Worm (Caenorhabditis elegans) whole organism, L4 larva: Measurements from ENCODE around the gene T16G12.1.

Experiments
- F26F4.8 ChIP-seq: fragments of 200-800 bp; sonication (Bioruptor generic); conservative IDR thresholded peaks from 2 replicates; pipeline ENCODE4 v1.3.6; 2022; ENCODE audit warnings: missing genetic modification characterization, missing compliant biosample characterization
- F44E2.7 ChIP-seq: fragments of 200-800 bp; sonication (Bioruptor generic); IDR thresholded peaks from 2 replicates; pipeline ENCODE4 v2.1.2; 2022; ENCODE audit warnings: missing genetic modification characterization, missing compliant biosample characterization
- Y105C5A.15 ChIP-seq: fragments of 200-800 bp; sonication (Bioruptor generic); IDR thresholded peaks from 2 replicates; pipeline ENCODE4 v1.3.6; 2022; ENCODE audit warnings: missing genetic modification characterization, missing compliant biosample characterization
- Y5F2A.4 ChIP-seq: fragments of 200-800 bp; sonication (Bioruptor generic); optimal IDR thresholded peaks from 2 replicates; lab custom pipeline; 2018; ENCODE audit warnings: mild to moderate bottlenecking, missing genetic modification characterization, missing compliant biosample characterization
- ZK337.2 ChIP-seq: fragments of 200-800 bp; sonication (Bioruptor generic); IDR thresholded peaks from 2 replicates; pipeline ENCODE4 v1.3.6; 2022; ENCODE audit warnings: missing genetic modification reagents, missing genetic modification characterization, missing compliant biosample characterization
- aha-1 ChIP-seq: fragments of 150-350 bp; peaks from one replicate; lab custom pipeline; 2014; ENCODE audit warnings: missing biosample characterization, missing genetic modification characterization
- aly-2 ChIP-seq: sonication (generic microtip); optimal IDR thresholded peaks from 2 replicates; lab custom pipeline; 2018; ENCODE audit warnings: missing biosample characterization, missing genetic modification characterization
- ama-1 ChIP-seq: fragments of 150-350 bp; optimal IDR thresholded peaks from 2 replicates; lab custom pipeline; 2014; ENCODE audit warnings: inconsistent platforms, mixed read lengths
- ctbp-1 ChIP-seq: fragments of 200-800 bp; sonication (Bioruptor generic); IDR thresholded peaks from 2 replicates; pipeline ENCODE4 v1.3.6; 2022; ENCODE audit warnings: missing genetic modification reagents, missing genetic modification characterization, missing compliant biosample characterization
- daf-16 ChIP-seq, 3 experiments: sonication (generic microtip); optimal IDR thresholded peaks; 2 replicates each; lab custom pipeline; 2016 to 2017; ENCODE audit warnings: missing genetic modification characterization in 3 of 3, missing genetic modification reagents in 3 of 3, mild to moderate bottlenecking in 2 of 3, missing compliant biosample characterization in 2 of 3, missing biosample characterization in 1 of 3, moderate library complexity in 1 of 3
- dmd-8 ChIP-seq: fragments of 200-800 bp; sonication (Bioruptor generic); IDR thresholded peaks from 2 replicates; pipeline ENCODE4 v1.3.6; 2022; ENCODE audit warnings: missing genetic modification characterization, missing compliant biosample characterization
- dpl-1 ChIP-seq: fragments of 150-350 bp; optimal IDR thresholded peaks from 2 replicates; lab custom pipeline; 2014; ENCODE audit warnings: missing biosample characterization, missing genetic modification reagents, missing genetic modification characterization
- duxl-1 ChIP-seq: sonication (generic microtip); optimal IDR thresholded peaks from 2 replicates; lab custom pipeline; 2016; ENCODE audit warnings: mild to moderate bottlenecking, missing genetic modification characterization, moderate library complexity, missing compliant biosample characterization; ENCODE audit not compliant: poor library complexity
- fkh-10 ChIP-seq: fragments of 150-350 bp; optimal IDR thresholded peaks from 2 replicates; lab custom pipeline; 2014; ENCODE audit warnings: missing biosample characterization, missing genetic modification reagents, missing genetic modification characterization
- fos-1 ChIP-seq: fragments of 150-350 bp; optimal IDR thresholded peaks from 2 replicates; lab custom pipeline; 2014; ENCODE audit warnings: missing biosample characterization, missing genetic modification characterization
- gei-8 ChIP-seq: fragments of 200-800 bp; sonication (Bioruptor generic); optimal IDR thresholded peaks from 2 replicates; lab custom pipeline; 2018; ENCODE audit warnings: mild to moderate bottlenecking, missing genetic modification characterization, missing compliant biosample characterization
- lin-1 ChIP-seq: fragments of 200-800 bp; sonication (Bioruptor generic); IDR thresholded peaks from 2 replicates; pipeline ENCODE4 v1.3.6; 2022; ENCODE audit warnings: missing genetic modification reagents, missing genetic modification characterization, missing compliant biosample characterization
- lir-3 ChIP-seq: sonication (generic microtip); optimal IDR thresholded peaks from 2 replicates; lab custom pipeline; 2016; ENCODE audit warnings: mild to moderate bottlenecking, missing genetic modification characterization, missing compliant biosample characterization
- mep-1 ChIP-seq: fragments of 150-350 bp; sonication (generic microtip); optimal IDR thresholded peaks from 3 replicates; lab custom pipeline; 2014; ENCODE audit warnings: missing biosample characterization, missing genetic modification characterization
- nhr-11 ChIP-seq: fragments of 150-350 bp; optimal IDR thresholded peaks from 2 replicates; lab custom pipeline; 2014; ENCODE audit warnings: missing biosample characterization, missing genetic modification characterization
- nhr-111 ChIP-seq: fragments of 200-800 bp; sonication (Bioruptor generic); optimal IDR thresholded peaks from 2 replicates; lab custom pipeline; 2018; ENCODE audit warnings: mild to moderate bottlenecking, missing genetic modification characterization, missing compliant biosample characterization
- nhr-237 ChIP-seq: sonication (generic microtip); optimal IDR thresholded peaks from 2 replicates; lab custom pipeline; 2017; ENCODE audit warnings: missing biosample characterization, missing genetic modification characterization
- nhr-25 ChIP-seq: sonication (generic microtip); optimal IDR thresholded peaks from 2 replicates; lab custom pipeline; 2017; ENCODE audit warnings: missing genetic modification characterization, mild to moderate bottlenecking, missing compliant biosample characterization, antibody characterized with exemption, moderate library complexity, borderline replicate concordance; ENCODE audit not compliant: insufficient read depth
- nhr-28 ChIP-seq: fragments of 150-350 bp; optimal IDR thresholded peaks from 2 replicates; lab custom pipeline; 2014; ENCODE audit warnings: missing biosample characterization, missing genetic modification characterization
- nhr-41 ChIP-seq: fragments of 200-800 bp; sonication (Bioruptor generic); IDR thresholded peaks from 2 replicates; pipeline ENCODE4 v1.3.6; 2022; ENCODE audit warnings: missing genetic modification reagents, missing genetic modification characterization, missing compliant biosample characterization
- nhr-6 ChIP-seq: fragments of 150-350 bp; optimal IDR thresholded peaks from 2 replicates; lab custom pipeline; 2014; ENCODE audit warnings: missing biosample characterization, missing genetic modification characterization
- nhr-76 ChIP-seq: fragments of 150-350 bp; optimal IDR thresholded peaks from 2 replicates; lab custom pipeline; 2014; ENCODE audit warnings: missing biosample characterization, missing genetic modification characterization
- nhr-77 ChIP-seq: fragments of 150-350 bp; optimal IDR thresholded peaks from 2 replicates; lab custom pipeline; 2014; ENCODE audit warnings: missing biosample characterization, missing genetic modification characterization
- pqm-1 ChIP-seq: sonication (generic microtip); optimal IDR thresholded peaks from 2 replicates; lab custom pipeline; 2017; ENCODE audit warnings: missing biosample characterization, missing genetic modification characterization
- sdz-12 ChIP-seq: fragments of 200-800 bp; sonication (Bioruptor generic); optimal IDR thresholded peaks from 2 replicates; lab custom pipeline; 2018; ENCODE audit warnings: mild to moderate bottlenecking, missing genetic modification characterization, missing compliant biosample characterization
- spr-1 ChIP-seq: sonication (generic microtip); optimal IDR thresholded peaks from 2 replicates; lab custom pipeline; 2016; ENCODE audit warnings: mild to moderate bottlenecking, missing genetic modification characterization, missing compliant biosample characterization
- tag-97 ChIP-seq: fragments of 200-800 bp; sonication (Bioruptor generic); IDR thresholded peaks from 2 replicates; pipeline ENCODE4 v1.3.6; 2022; ENCODE audit warnings: missing genetic modification characterization, missing compliant biosample characterization
- tra-1 ChIP-seq: fragments of 200-800 bp; sonication (Bioruptor generic); IDR thresholded peaks from 2 replicates; pipeline ENCODE4 v1.3.6; 2022; ENCODE audit warnings: missing genetic modification reagents, missing genetic modification characterization, missing compliant biosample characterization
- unc-39 ChIP-seq: sonication (generic microtip); optimal IDR thresholded peaks from 2 replicates; lab custom pipeline; 2017; ENCODE audit warnings: missing biosample characterization, missing genetic modification characterization
- unc-62 ChIP-seq, 3 experiments: fragments of 150-350 bp in 1 of 3; sonication (generic microtip); optimal IDR thresholded peaks in 2 of 3; peaks in 1 of 3; 1 replicate in 1 of 3; 2 replicates in 2 of 3; lab custom pipeline; 2014 to 2017; ENCODE audit warnings: missing biosample characterization in 3 of 3, missing genetic modification characterization in 3 of 3, missing genetic modification reagents in 3 of 3, missing genotype in 1 of 3
- zag-1 ChIP-seq: fragments of 150-350 bp; optimal IDR thresholded peaks from 2 replicates; lab custom pipeline; 2014; ENCODE audit warnings: missing biosample characterization, missing genetic modification characterization
- zfp-2 ChIP-seq: sonication (generic microtip); optimal IDR thresholded peaks from 2 replicates; lab custom pipeline; 2016; ENCODE audit warnings: mild to moderate bottlenecking, missing genetic modification characterization, missing compliant biosample characterization
- zip-11 ChIP-seq: fragments of 200-800 bp; sonication (Bioruptor generic); IDR thresholded peaks from 2 replicates; pipeline ENCODE4 v1.3.6; 2022; ENCODE audit warnings: missing genetic modification characterization, missing compliant biosample characterization
- ztf-11 ChIP-seq: fragments of 150-350 bp; optimal IDR thresholded peaks from 2 replicates; lab custom pipeline; 2014; ENCODE audit warnings: missing biosample characterization, missing genetic modification characterization
- ztf-7 ChIP-seq: fragments of 150-350 bp; optimal IDR thresholded peaks from 2 replicates; lab custom pipeline; 2014; ENCODE audit warnings: missing biosample characterization, missing genetic modification characterization

Gene T16G12.1

DNA sequence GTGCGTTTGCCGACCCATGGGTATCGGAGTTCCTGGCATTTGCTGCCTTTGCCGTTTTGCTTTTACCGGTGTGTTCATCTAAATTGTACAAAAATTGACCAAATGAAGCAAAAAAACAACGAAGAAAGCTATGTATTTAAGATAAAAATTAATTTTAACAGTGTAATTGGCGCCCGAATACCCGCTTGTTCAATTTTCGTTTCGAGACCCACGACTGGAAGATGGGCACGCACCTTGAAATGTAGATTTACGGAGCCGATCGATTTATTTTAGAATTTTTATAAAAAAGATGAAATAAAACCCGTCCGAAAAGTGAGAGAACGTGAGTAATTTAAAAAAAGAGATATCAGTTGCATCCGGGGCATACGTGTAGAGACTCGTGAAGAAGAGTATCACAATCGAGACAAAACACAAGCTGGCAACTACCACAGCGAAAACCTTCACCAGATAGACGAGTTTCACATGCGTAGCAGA lies 38.9 kb upstream of the T16G12.1 start, which contains the start of gene hal-2 (continued):
- no peak for TF ChIP-seq ZK337.2 (GFP tag; lab: Robert Waterston, UW)
- no peak for TF ChIP-seq gei-8 (GFP tag; lab: Kevin White, UChicago)
- no peak for TF ChIP-seq ctbp-1 (GFP tag; lab: Robert Waterston, UW)

DNA sequence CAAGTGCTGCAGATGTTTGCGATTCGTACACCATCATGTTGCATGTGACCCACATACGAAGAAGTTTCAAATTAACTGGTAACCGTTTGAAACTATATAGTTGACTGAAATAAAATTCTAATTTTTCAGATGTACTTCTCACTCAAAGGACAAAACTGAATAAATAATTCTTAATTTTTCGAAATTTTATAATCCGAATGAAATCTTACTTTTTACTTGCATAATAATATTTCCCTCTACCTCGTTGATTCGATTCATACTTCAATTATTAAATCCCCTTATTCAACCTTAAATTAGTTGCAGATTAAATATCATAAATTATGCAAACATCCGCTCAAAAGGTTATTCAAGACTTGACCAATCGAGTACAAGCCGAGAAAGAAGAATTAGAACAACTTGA lies 36.3 kb upstream of the T16G12.1 start, which contains the start of gene T16H12.2:
Gene T16H12.2 (plus strand): TSS at position 301 of the 400 bp plus-strand sequence.
- TF ChIP-seq spr-1 (tag; lab: Kevin White, UChicago): no peak
- no peak for TF ChIP-seq unc-62 (GFP tag; optimal IDR thresholded peaks at IDR 0.05 in 1 of 2; lab: Kevin White, UChicago)
- TF ChIP-seq unc-62 (tag; optimal IDR thresholded peaks at IDR 0.05; lab: Kevin White, UChicago): no peak
- TF ChIP-seq fkh-10: no peak
- TF ChIP-seq zfp-2 (tag; lab: Kevin White, UChicago): no peak
- TF ChIP-seq nhr-25: no peak
- no peak for TF ChIP-seq nhr-76 (tag; lab: Kevin White, UChicago)
- no peak for TF ChIP-seq ama-1
- TF ChIP-seq mep-1 (tag; lab: Kevin White, UChicago): no peak
- no peak for TF ChIP-seq tra-1
- no peak for TF ChIP-seq pqm-1 (tag; lab: Kevin White, UChicago)
- no peak for TF ChIP-seq dpl-1 (GFP tag; lab: Kevin White, UChicago)
- no peak for TF ChIP-seq lin-1 (GFP tag; lab: Robert Waterston, UW)
- TF ChIP-seq unc-39 (tag; lab: Kevin White, UChicago): no peak
- TF ChIP-seq nhr-11 (tag; lab: Kevin White, UChicago): no peak
- TF ChIP-seq nhr-237 (tag; lab: Kevin White, UChicago): no peak
- no peak for TF ChIP-seq ztf-11 (tag; lab: Kevin White, UChicago)
- no peak for TF ChIP-seq daf-16 (GFP tag; optimal IDR thresholded peaks at IDR 0.05; lab: Kevin White, UChicago)
- no peak for TF ChIP-seq daf-16 (tag; optimal IDR thresholded peaks at IDR 0.05; lab: Kevin White, UChicago)

DNA sequence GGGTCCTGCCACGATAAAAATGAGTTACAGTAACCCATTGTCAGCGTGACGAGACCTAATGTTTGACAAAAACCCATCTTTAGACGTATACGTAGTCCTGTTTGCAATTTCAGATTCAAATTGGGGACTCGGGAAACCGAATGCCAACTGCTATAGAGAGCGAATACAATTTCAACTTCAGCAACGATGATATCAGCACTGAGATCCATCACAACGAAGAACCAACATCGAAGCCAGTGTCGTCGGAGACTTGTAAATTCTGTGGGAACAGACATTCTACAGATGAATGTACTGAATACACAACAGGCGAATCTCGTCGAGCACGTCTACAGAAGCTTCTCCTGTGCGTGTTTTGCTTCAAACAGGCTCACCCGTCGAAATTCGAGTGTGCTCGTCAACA lies 35.9 kb upstream of the T16G12.1 start:
- TF ChIP-seq fos-1 (no peak), aha-1 (tag; lab: Kevin White, UChicago) (peak; percentile 91), duxl-1 (tag; lab: Kevin White, UChicago) (no peak), F44E2.7 (no peak), nhr-77 (tag; lab: Kevin White, UChicago) (no peak), ztf-7 (tag; lab: Kevin White, UChicago) (no peak), unc-62 (GFP tag; optimal IDR thresholded peaks at IDR 0.05 in 1 of 2; lab: Kevin White, UChicago) (peak in 1 of 2 experiments; percentile 22), unc-62 (tag; optimal IDR thresholded peaks at IDR 0.05; lab: Kevin White, UChicago) (no peak), ama-1 (no peak), nhr-28 (tag; lab: Kevin White, UChicago) (no peak)

DNA sequence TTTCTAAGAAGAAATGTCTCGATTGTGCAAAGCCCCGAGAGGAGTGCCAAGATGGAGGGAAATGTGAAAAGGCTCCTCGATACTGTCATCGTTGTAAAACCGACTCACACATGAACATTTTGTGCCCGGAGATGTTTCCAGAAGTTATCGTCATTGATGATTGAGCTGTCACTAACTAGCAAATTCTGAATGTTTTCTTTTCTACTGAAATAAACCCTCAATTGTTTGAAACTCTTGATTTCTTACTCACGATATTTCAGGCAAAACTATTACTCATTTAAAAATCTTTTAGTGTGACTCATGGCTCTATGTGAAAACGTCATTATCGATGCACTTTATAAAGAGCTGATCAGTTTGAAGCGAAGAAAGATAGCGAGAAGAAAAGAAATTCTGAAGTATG lies 35.4 kb upstream of the T16G12.1 start, which contains the start of gene T16H12.13:
Gene T16H12.13 (plus strand): TSS at position 301 of the 400 bp plus-strand sequence.
- TF ChIP-seq Y5F2A.4 (GFP tag; lab: Kevin White, UChicago): no peak
- TF ChIP-seq lir-3: no peak
- TF ChIP-seq unc-62 (GFP tag; optimal IDR thresholded peaks at IDR 0.05 in 1 of 2; lab: Kevin White, UChicago): no peak
- no peak for TF ChIP-seq unc-62 (tag; optimal IDR thresholded peaks at IDR 0.05; lab: Kevin White, UChicago)
- TF ChIP-seq nhr-41 (GFP tag; lab: Robert Waterston, UW): no peak
- no peak for TF ChIP-seq aly-2 (tag; lab: Kevin White, UChicago)
- no peak for TF ChIP-seq Y105C5A.15 (GFP tag; lab: Robert Waterston, UW)
- TF ChIP-seq nhr-6 (tag; lab: Kevin White, UChicago): no peak
- no peak for TF ChIP-seq gei-8 (GFP tag; lab: Kevin White, UChicago)
- TF ChIP-seq tag-97 (GFP tag; lab: Robert Waterston, UW): no peak
- no peak for TF ChIP-seq nhr-111 (GFP tag; lab: Kevin White, UChicago)
- TF ChIP-seq lin-1 (GFP tag; lab: Robert Waterston, UW): no peak
- no peak for TF ChIP-seq F26F4.8 (GFP tag; lab: Robert Waterston, UW)
- no peak for TF ChIP-seq spr-1 (tag; lab: Kevin White, UChicago)
- TF ChIP-seq zip-11 (GFP tag; lab: Robert Waterston, UW): no peak
- TF ChIP-seq zag-1 (tag; lab: Kevin White, UChicago): no peak
- no peak for TF ChIP-seq unc-39 (tag; lab: Kevin White, UChicago)
- TF ChIP-seq aha-1 (tag; lab: Kevin White, UChicago): no peak
- TF ChIP-seq sdz-12: no peak
- TF ChIP-seq nhr-25: no peak
- TF ChIP-seq dmd-8 (GFP tag; lab: Robert Waterston, UW): no peak
